Fruit fly (Drosophila melanogaster): Measurements from ENCODE around the gene Ype.

DNA sequence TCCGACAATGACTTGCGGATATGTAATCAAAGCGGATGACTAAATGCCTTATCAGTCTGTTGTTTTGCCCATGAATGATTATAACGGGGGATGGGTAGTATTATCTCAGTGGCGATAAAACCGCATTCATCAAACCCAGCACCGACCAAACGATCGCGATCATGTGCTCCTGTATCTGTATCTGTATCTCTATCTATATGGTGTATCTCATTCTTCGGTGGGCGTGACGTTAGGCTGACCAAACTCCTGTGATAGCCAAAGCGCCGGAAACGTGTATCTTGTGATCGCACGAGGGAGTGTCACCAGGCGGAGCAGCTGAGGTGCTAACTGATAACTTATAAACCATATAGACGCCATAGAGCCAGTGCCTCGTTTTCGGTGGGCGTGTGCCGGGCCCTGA, 5.5 kb upstream of the Ype start:
- no peak for TF ChIP-seq pdm3 (GFP tag; optimal IDR thresholded peaks at IDR 0.05)
- no peak for TF ChIP-seq cyc (GFP tag; optimal IDR thresholded peaks at IDR 0.05)
- no peak for TF ChIP-seq CG11902 (GFP tag; optimal IDR thresholded peaks at IDR 0.05)
- TF ChIP-seq dac (GFP tag; optimal IDR thresholded peaks at IDR 0.05), result no peak
- no peak for TF ChIP-seq Sox15 (GFP tag; optimal IDR thresholded peaks at IDR 0.05)
- TF ChIP-seq Eip93F (GFP tag; optimal IDR thresholded peaks at IDR 0.05), result no peak
- TF ChIP-seq CG9139 (GFP tag; optimal IDR thresholded peaks at IDR 0.05), result no peak
- TF ChIP-seq CG6792 (GFP tag; optimal IDR thresholded peaks at IDR 0.05), result no peak
- no peak for TF ChIP-seq Blimp-1 (GFP tag; optimal IDR thresholded peaks at IDR 0.05)
- no peak for TF ChIP-seq OdsH (GFP tag; optimal IDR thresholded peaks at IDR 0.05)
- no peak for TF ChIP-seq CG31627 (GFP tag; optimal IDR thresholded peaks at IDR 0.05)
- no peak for TF ChIP-seq CG10669 (GFP tag; optimal IDR thresholded peaks at IDR 0.05)
- TF ChIP-seq Hr4 (GFP tag; optimal IDR thresholded peaks at IDR 0.05), result no peak
- TF ChIP-seq CG11762 (GFP tag; optimal IDR thresholded peaks at IDR 0.05; ENCODE audit: insufficient read depth), result no peak
